Worm (Caenorhabditis elegans): ENCODE results near the gene znf-782.

The znf-782 gene

ce11 chrIV:1107190-1107589 lies 39.9 kb upstream of the znf-782 start, which contains the start of gene ost-1:
Gene ost-1 (plus strand): TSS chrIV:1107396.
- no peak for TF ChIP-seq aly-2 (tag; optimal IDR thresholded peaks at IDR 0.05)
- peak; percentile 17 for TF ChIP-seq lin-14 (GFP tag; optimal IDR thresholded peaks at IDR 0.05)
- peak; percentile 75 for TF ChIP-seq lin-39 (tag; optimal IDR thresholded peaks at IDR 0.05)
- TF ChIP-seq pag-3 (tag; optimal IDR thresholded peaks at IDR 0.05; ENCODE audit: borderline replicate concordance, insufficient read depth): no peak
- peak; percentile 53 for TF ChIP-seq nhr-71 (tag; optimal IDR thresholded peaks at IDR 0.05)
- TF ChIP-seq mep-1 (tag; optimal IDR thresholded peaks at IDR 0.05): peak; percentile 7
- peak; percentile 11 for TF ChIP-seq nhr-20 (tag; optimal IDR thresholded peaks at IDR 0.05)
- TF ChIP-seq fkh-10 (GFP tag; optimal IDR thresholded peaks at IDR 0.05): no peak
- TF ChIP-seq ama-1 (optimal IDR thresholded peaks at IDR 0.05): peak; percentile 61
- peak; percentile 11 for TF ChIP-seq dsc-1 (tag; optimal IDR thresholded peaks at IDR 0.05)
- peak; percentile 48 for TF ChIP-seq rnt-1 (tag; optimal IDR thresholded peaks at IDR 0.05)
- TF ChIP-seq lsy-2 (tag; optimal IDR thresholded peaks at IDR 0.05): peak in 1 of 2 experiments; percentile 19

- TF ChIP-seq fkh-4 (tag; optimal IDR thresholded peaks at IDR 0.05; ENCODE audit: borderline replicate concordance) (no peak), ces-1 (GFP tag; optimal IDR thresholded peaks at IDR 0.05) (no peak), rnt-1 (tag; optimal IDR thresholded peaks at IDR 0.05) (peak; percentile 28), nhr-19 (GFP tag; conservative IDR thresholded peaks at IDR 0.05) (no peak), nhr-237 (tag; optimal IDR thresholded peaks at IDR 0.05) (no peak), alr-1 (tag; optimal IDR thresholded peaks at IDR 0.05; ENCODE audit: borderline replicate concordance) (no peak), pag-3 (tag; optimal IDR thresholded peaks at IDR 0.05; ENCODE audit: borderline replicate concordance, insufficient read depth) (peak; percentile 31), ztf-4 (tag; optimal IDR thresholded peaks at IDR 0.05) (no peak), lin-14 (GFP tag; optimal IDR thresholded peaks at IDR 0.05) (peak; percentile 29), lsy-2 (tag; optimal IDR thresholded peaks at IDR 0.05) (no peak), nhr-71 (tag; optimal IDR thresholded peaks at IDR 0.05) (peak; percentile 29), Y116A8C.19 (tag; optimal IDR thresholded peaks at IDR 0.05; ENCODE audit: borderline replicate concordance) (no peak), nhr-12 (tag; optimal IDR thresholded peaks at IDR 0.05) (no peak), ceh-82 (tag; optimal IDR thresholded peaks at IDR 0.05) (no peak), ceh-90 (tag; optimal IDR thresholded peaks at IDR 0.05) (no peak), unc-62 (GFP tag; optimal IDR thresholded peaks at IDR 0.05) (no peak), mef-2 (tag; optimal IDR thresholded peaks at IDR 0.05) (no peak), lin-39 (tag; optimal IDR thresholded peaks at IDR 0.05) (no peak), mab-9 (GFP tag; IDR thresholded peaks at IDR 0.05) (no peak), tlp-1 (tag; optimal IDR thresholded peaks at IDR 0.05) (no peak), grh-1 (GFP tag; IDR thresholded peaks at IDR 0.05) (no peak)
Measured at ce11 chrIV:1105999-1106398, 38.7 kb upstream of the znf-782 start.

- TF ChIP-seq mep-1 (tag; optimal IDR thresholded peaks at IDR 0.05) (no peak), nhr-77 (tag; optimal IDR thresholded peaks at IDR 0.05) (no peak), rnt-1 (tag; optimal IDR thresholded peaks at IDR 0.05) (peak; percentile 77), nhr-19 (GFP tag; conservative IDR thresholded peaks at IDR 0.05) (peak; percentile 38), blmp-1 (tag; optimal IDR thresholded peaks at IDR 0.05) (no peak), elt-2 (tag; optimal IDR thresholded peaks at IDR 0.05) (no peak), swsn-7 (tag; optimal IDR thresholded peaks at IDR 0.05) (no peak), egl-13 (tag; optimal IDR thresholded peaks at IDR 0.05) (no peak), dpl-1 (GFP tag; optimal IDR thresholded peaks at IDR 0.05) (no peak), fos-1 (tag; optimal IDR thresholded peaks at IDR 0.05) (no peak), skn-1 (tag; optimal IDR thresholded peaks at IDR 0.05) (no peak), lir-3 (tag; optimal IDR thresholded peaks at IDR 0.05; ENCODE audit: poor library complexity) (no peak), fkh-8 (tag; optimal IDR thresholded peaks at IDR 0.05) (no peak), aha-1 (tag; optimal IDR thresholded peaks at IDR 0.05) (no peak), nhr-28 (tag; optimal IDR thresholded peaks at IDR 0.05) (no peak), ces-1 (GFP tag; optimal IDR thresholded peaks at IDR 0.05) (no peak), pqm-1 (tag; optimal IDR thresholded peaks at IDR 0.05) (no peak), fkh-10 (GFP tag; optimal IDR thresholded peaks at IDR 0.05) (no peak), unc-30 (tag; optimal IDR thresholded peaks at IDR 0.05) (no peak), mab-9 (GFP tag; IDR thresholded peaks at IDR 0.05) (no peak), unc-130 (tag; optimal IDR thresholded peaks at IDR 0.05) (peak; percentile 27), efl-1 (optimal IDR thresholded peaks at IDR 0.05) (no peak), efl-1 (GFP tag; optimal IDR thresholded peaks at IDR 0.05 in 1 of 2) (no peak), vab-15 (tag; optimal IDR thresholded peaks at IDR 0.05) (no peak), nhr-47 (tag; optimal IDR thresholded peaks at IDR 0.05) (no peak), efl-3 (GFP tag; optimal IDR thresholded peaks at IDR 0.05) (no peak), pax-3 (tag; optimal IDR thresholded peaks at IDR 0.05) (no peak), snu-23 (GFP tag; optimal IDR thresholded peaks at IDR 0.05) (peak; percentile 36), snpc-4 (tag; optimal IDR thresholded peaks at IDR 0.05) (no peak)
Measured at ce11 chrIV:1105104-1105503, 37.8 kb upstream of the znf-782 start.

All from whole organism, L1 larva.